Worm (Caenorhabditis elegans) whole organism, late embryonic: ENCODE measurements around the gene F53G2.13.
"Not testable (repeated sequence)": the region's sequence is repeated elsewhere in the genome, so short reads cannot be mapped to it uniquely, and the experiment has no call there.

Experiments used
- T23F11.4 ChIP-seq: fragments of 200-800 bp; sonication (Bioruptor generic); optimal IDR thresholded peaks from 2 replicates; lab custom pipeline; 2018; ENCODE audit warnings: mild to moderate bottlenecking, missing genetic modification characterization, missing compliant biosample characterization
- eyg-1 ChIP-seq: sonication (generic microtip); optimal IDR thresholded peaks from 2 replicates; lab custom pipeline; 2016; ENCODE audit warnings: missing genotype, missing genetic modification characterization, missing compliant biosample characterization
- nhr-232 ChIP-seq: sonication (generic microtip); optimal IDR thresholded peaks from 2 replicates; lab custom pipeline; 2016; ENCODE audit warnings: missing genetic modification characterization, missing compliant biosample characterization
- odd-2 ChIP-seq: sonication (generic microtip); optimal IDR thresholded peaks from 2 replicates; lab custom pipeline; 2017; ENCODE audit warnings: antibody characterized with exemption, mild to moderate bottlenecking, missing genetic modification characterization, missing compliant biosample characterization
- sox-4 ChIP-seq: sonication (generic microtip); optimal IDR thresholded peaks from 2 replicates; lab custom pipeline; 2017; ENCODE audit warnings: mild to moderate bottlenecking, missing genetic modification characterization, inconsistent platforms, missing compliant biosample characterization

F53G2.13 gene

ce11 chrII:2534459-2534858 lies 50.9 kb downstream of the F53G2.13 start, which contains the start of gene K02F6.5:
Gene K02F6.5 (plus strand): TSS chrII:2534759.
- not testable (repeated sequence) for TF ChIP-seq odd-2, nhr-232, eyg-1 (tag; lab: Kevin White, UChicago)

ce11 chrII:2534952-2535351 lies 51.3 kb downstream of the F53G2.13 start, which contains the start of gene K02F6.8:
Gene K02F6.8 (minus strand): TSS chrII:2535052.
- not testable (repeated sequence) for TF ChIP-seq nhr-232 (tag; lab: Kevin White, UChicago); T23F11.4 (GFP tag; lab: Kevin White, UChicago); sox-4 (tag; lab: Kevin White, UChicago)
